Worm (Caenorhabditis elegans) whole organism, L3 larva: Measurements from ENCODE around the gene ipmk-1.

Experiments
- R02D3.7 ChIP-seq: fragments of 150-350 bp; optimal IDR thresholded peaks from 2 replicates; lab custom pipeline; 2014; ENCODE audit warnings: missing biosample characterization, missing genetic modification characterization
- ZK546.5 ChIP-seq: sonication (generic microtip); optimal IDR thresholded peaks from 2 replicates; lab custom pipeline; 2017; ENCODE audit warnings: missing biosample characterization, missing genetic modification characterization
- aly-2 ChIP-seq: fragments of 150-350 bp; optimal IDR thresholded peaks from 2 replicates; lab custom pipeline; 2014; ENCODE audit warnings: missing biosample characterization, missing genetic modification characterization
- ama-1 ChIP-seq: fragments of 150-350 bp; optimal IDR thresholded peaks from 2 replicates; lab custom pipeline; 2018
- ceh-28 ChIP-seq: fragments of 150-350 bp; optimal IDR thresholded peaks from 2 replicates; lab custom pipeline; 2014; ENCODE audit warnings: missing biosample characterization, missing genetic modification reagents, missing genetic modification characterization
- ceh-82 ChIP-seq: fragments of 150-350 bp; optimal IDR thresholded peaks from 2 replicates; lab custom pipeline; 2014; ENCODE audit warnings: missing biosample characterization, missing genetic modification characterization
- ceh-9 ChIP-seq: sonication (generic microtip); optimal IDR thresholded peaks from 2 replicates; lab custom pipeline; 2018; ENCODE audit warnings: missing biosample characterization, missing genetic modification characterization
- daf-12 ChIP-seq: fragments of 150-350 bp; optimal IDR thresholded peaks from 2 replicates; lab custom pipeline; 2014; ENCODE audit warnings: missing biosample characterization, missing genetic modification reagents, missing genetic modification characterization
- egl-27 ChIP-seq: sonication (generic microtip); optimal IDR thresholded peaks from 4 replicates; lab custom pipeline; 2017; ENCODE audit warnings: missing biosample characterization, missing genetic modification reagents, missing genetic modification characterization
- egl-5 ChIP-seq: fragments of 150-350 bp; optimal IDR thresholded peaks from 2 replicates; lab custom pipeline; 2017; ENCODE audit warnings: missing biosample characterization, missing genetic modification reagents, missing genetic modification characterization, inconsistent platforms
- elt-1 ChIP-seq: fragments of 150-350 bp; optimal IDR thresholded peaks from 2 replicates; lab custom pipeline; 2014; ENCODE audit warnings: missing biosample characterization, missing genetic modification characterization
- elt-2 ChIP-seq: sonication (generic microtip); optimal IDR thresholded peaks from 2 replicates; lab custom pipeline; 2016; ENCODE audit warnings: missing genetic modification reagents, mild to moderate bottlenecking, missing genetic modification characterization, missing compliant biosample characterization
- eor-1 ChIP-seq, 2 experiments: fragments of 150-350 bp; optimal IDR thresholded peaks; 2 replicates each; lab custom pipeline; 2014 to 2018; ENCODE audit warnings: missing biosample characterization in 2 of 2, missing genetic modification characterization in 2 of 2
- fkh-10 ChIP-seq: sonication (generic microtip); optimal IDR thresholded peaks from 2 replicates; lab custom pipeline; 2017; ENCODE audit warnings: missing biosample characterization, missing genetic modification reagents, missing genetic modification characterization
- fkh-2 ChIP-seq: fragments of 150-350 bp; optimal IDR thresholded peaks from 2 replicates; lab custom pipeline; 2014; ENCODE audit warnings: missing biosample characterization, missing genetic modification reagents, missing genetic modification characterization
- fos-1 ChIP-seq: fragments of 150-350 bp; optimal IDR thresholded peaks from 2 replicates; lab custom pipeline; 2014; ENCODE audit warnings: missing biosample characterization, missing genetic modification characterization
- hmg-11 ChIP-seq: sonication (generic microtip); optimal IDR thresholded peaks from 2 replicates; lab custom pipeline; 2016; ENCODE audit warnings: missing genetic modification characterization, missing compliant biosample characterization
- jun-1 ChIP-seq: fragments of 150-350 bp; optimal IDR thresholded peaks from 2 replicates; lab custom pipeline; 2014; ENCODE audit warnings: missing biosample characterization, missing genetic modification reagents, missing genetic modification characterization
- lin-15B ChIP-seq: fragments of 150-350 bp; optimal IDR thresholded peaks from 2 replicates; lab custom pipeline; 2014; ENCODE audit warnings: missing biosample characterization, missing genetic modification characterization
- lin-39 ChIP-seq: fragments of 150-350 bp; optimal IDR thresholded peaks from 2 replicates; lab custom pipeline; 2018; ENCODE audit warnings: missing biosample characterization, missing genetic modification reagents, missing genetic modification characterization
- lsy-12 ChIP-seq: sonication (generic microtip); optimal IDR thresholded peaks from 2 replicates; lab custom pipeline; 2016; ENCODE audit warnings: mild to moderate bottlenecking, missing genetic modification characterization, missing compliant biosample characterization
- mdl-1 ChIP-seq: fragments of 150-350 bp; optimal IDR thresholded peaks from 2 replicates; lab custom pipeline; 2014; ENCODE audit warnings: missing biosample characterization, missing genetic modification characterization
- mml-1 ChIP-seq: fragments of 150-350 bp; sonication (generic microtip); optimal IDR thresholded peaks from 3 replicates; lab custom pipeline; 2014; ENCODE audit warnings: missing biosample characterization, missing genetic modification characterization
- nfya-1 ChIP-seq: sonication (generic microtip); optimal IDR thresholded peaks from 2 replicates; lab custom pipeline; 2017; ENCODE audit warnings: missing genetic modification characterization, mild to moderate bottlenecking, missing compliant biosample characterization, antibody characterized with exemption, moderate library complexity; ENCODE audit not compliant: insufficient read depth
- nhr-11 ChIP-seq: fragments of 150-350 bp; optimal IDR thresholded peaks from 2 replicates; lab custom pipeline; 2014; ENCODE audit warnings: missing biosample characterization, missing genetic modification characterization
- nhr-23 ChIP-seq: fragments of 150-350 bp; optimal IDR thresholded peaks from 2 replicates; lab custom pipeline; 2014; ENCODE audit warnings: missing biosample characterization, missing genetic modification reagents, missing genetic modification characterization
- nhr-237 ChIP-seq: fragments of 150-350 bp; optimal IDR thresholded peaks from 2 replicates; lab custom pipeline; 2014; ENCODE audit warnings: missing biosample characterization, missing genetic modification characterization
- nhr-25 ChIP-seq: sonication (generic microtip); optimal IDR thresholded peaks from 2 replicates; lab custom pipeline; 2017; ENCODE audit warnings: missing biosample characterization, missing genetic modification characterization
- nhr-43 ChIP-seq: sonication (generic microtip); optimal IDR thresholded peaks from 2 replicates; lab custom pipeline; 2016; ENCODE audit warnings: mild to moderate bottlenecking, missing genetic modification characterization, missing compliant biosample characterization; ENCODE audit not compliant: poor library complexity, severe bottlenecking
- nhr-67 ChIP-seq: fragments of 150-350 bp; optimal IDR thresholded peaks from 2 replicates; lab custom pipeline; 2014; ENCODE audit warnings: missing biosample characterization, missing genetic modification characterization
- nhr-76 ChIP-seq: fragments of 150-350 bp; sonication (generic microtip); optimal IDR thresholded peaks from 5 replicates; lab custom pipeline; 2014; ENCODE audit warnings: missing biosample characterization, missing genetic modification characterization
- pha-4 ChIP-seq: fragments of 150-350 bp; optimal IDR thresholded peaks from 2 replicates; lab custom pipeline; 2014; ENCODE audit warnings: missing biosample characterization, missing genetic modification reagents, missing genetic modification characterization
- pqm-1 ChIP-seq: fragments of 150-350 bp; optimal IDR thresholded peaks from 2 replicates; lab custom pipeline; 2017; ENCODE audit warnings: missing biosample characterization, missing genetic modification characterization, inconsistent platforms
- sea-2 ChIP-seq: fragments of 150-350 bp; sonication (generic microtip); optimal IDR thresholded peaks from 4 replicates; lab custom pipeline; 2014; ENCODE audit warnings: missing biosample characterization, missing genetic modification reagents, missing genetic modification characterization
- skn-1 ChIP-seq: fragments of 150-350 bp; optimal IDR thresholded peaks from 2 replicates; lab custom pipeline; 2014; ENCODE audit warnings: missing biosample characterization, missing genetic modification characterization
- snpc-4 ChIP-seq: fragments of 150-350 bp; optimal IDR thresholded peaks from 2 replicates; lab custom pipeline; 2014; ENCODE audit warnings: missing biosample characterization, missing genetic modification characterization
- tbx-2 ChIP-seq: sonication (generic microtip); optimal IDR thresholded peaks from 2 replicates; lab custom pipeline; 2016; ENCODE audit warnings: mild to moderate bottlenecking, missing genetic modification characterization, missing compliant biosample characterization
- unc-39 ChIP-seq: sonication (generic microtip); optimal IDR thresholded peaks from 4 replicates; lab custom pipeline; 2017; ENCODE audit warnings: missing biosample characterization, missing genetic modification characterization
- zag-1 ChIP-seq: fragments of 150-350 bp; optimal IDR thresholded peaks from 2 replicates; lab custom pipeline; 2014; ENCODE audit warnings: missing biosample characterization, missing genetic modification characterization
- ztf-11 ChIP-seq: fragments of 150-350 bp; optimal IDR thresholded peaks from 2 replicates; lab custom pipeline; 2014; ENCODE audit warnings: missing biosample characterization, missing genetic modification characterization
- ztf-4 ChIP-seq: fragments of 150-350 bp; optimal IDR thresholded peaks from 2 replicates; lab custom pipeline; 2014; ENCODE audit warnings: missing biosample characterization, missing genetic modification characterization

Gene ipmk-1

ce11 chrIV:12584146-12584545 lies 36.2 kb downstream of the ipmk-1 start:
- no peak for TF ChIP-seq nhr-25 (tag; lab: Kevin White, UChicago)
- peak; percentile 76 for TF ChIP-seq lin-39 (tag; lab: Kevin White, UChicago)
- TF ChIP-seq nfya-1 (tag; lab: Kevin White, UChicago): peak; percentile 32
- TF ChIP-seq fkh-10: peak; percentile 59

DNA sequence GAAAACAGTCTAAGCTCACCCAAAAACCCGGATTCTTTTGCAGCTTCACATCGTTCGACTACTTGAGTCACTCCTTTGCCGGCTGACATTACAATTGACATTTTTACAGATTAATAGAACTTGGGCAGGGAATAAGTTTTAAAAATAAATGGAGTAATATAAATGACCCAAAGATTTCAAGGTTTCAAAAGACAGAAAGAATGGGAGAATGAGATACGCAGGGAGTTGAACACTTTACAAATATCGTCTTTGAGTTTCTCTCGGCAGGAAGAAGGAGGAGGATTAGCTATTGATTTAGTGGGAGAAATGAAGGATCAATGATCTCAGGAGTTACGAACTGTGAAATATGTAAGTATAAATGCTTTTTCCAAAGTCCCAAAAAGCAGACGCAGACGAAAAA lies 38.0 kb downstream of the ipmk-1 start, which contains the start of gene K08E7.8:
Gene K08E7.8 (minus strand): TSS at position 101 of the 400 bp plus-strand sequence.
- no peak for TF ChIP-seq skn-1 (tag; lab: Kevin White, UChicago)
- TF ChIP-seq lin-15B (tag; lab: Kevin White, UChicago): no peak
- TF ChIP-seq lsy-12: no peak
- TF ChIP-seq pqm-1: no peak
- no peak for TF ChIP-seq egl-5 (tag; lab: Kevin White, UChicago)
- TF ChIP-seq daf-12: no peak
- no peak for TF ChIP-seq nhr-76 (tag; lab: Kevin White, UChicago)
- TF ChIP-seq snpc-4: no peak
- TF ChIP-seq fkh-2 (tag; lab: Kevin White, UChicago): no peak
- TF ChIP-seq nhr-237 (tag; lab: Kevin White, UChicago): no peak
- no peak for TF ChIP-seq aly-2 (tag; lab: Kevin White, UChicago)
- TF ChIP-seq lin-39 (tag; lab: Kevin White, UChicago): no peak
- TF ChIP-seq elt-2 (tag; lab: Kevin White, UChicago): no peak
- TF ChIP-seq elt-1 (tag; lab: Kevin White, UChicago): no peak
- no peak for TF ChIP-seq hmg-11 (tag; lab: Kevin White, UChicago)
- TF ChIP-seq mml-1 (tag; lab: Kevin White, UChicago): no peak
- no peak for TF ChIP-seq mdl-1 (tag; lab: Kevin White, UChicago)
- TF ChIP-seq zag-1: no peak
- TF ChIP-seq, all 47 proteins: peak for 0

- TF ChIP-seq nhr-67 (tag; lab: Kevin White, UChicago): no peak
- no peak for TF ChIP-seq snpc-4
- TF ChIP-seq mdl-1 (tag; lab: Kevin White, UChicago): no peak
- no peak for TF ChIP-seq nhr-43
- TF ChIP-seq ztf-11: no peak
- TF ChIP-seq ama-1 (lab: Kevin White, UChicago): no peak
- TF ChIP-seq ZK546.5 (tag; lab: Kevin White, UChicago): no peak
- no peak for TF ChIP-seq eor-1 (tag; optimal IDR thresholded peaks at IDR 0.05; lab: Kevin White, UChicago)
- TF ChIP-seq fos-1: no peak
- TF ChIP-seq unc-39 (tag; lab: Kevin White, UChicago): no peak
- TF ChIP-seq egl-27 (tag; lab: Kevin White, UChicago): no peak
- no peak for TF ChIP-seq ceh-82 (tag; lab: Kevin White, UChicago)
- TF ChIP-seq egl-5 (tag; lab: Kevin White, UChicago): no peak
Observed at ce11 chrIV:12590373-12590772, 42.4 kb downstream of the ipmk-1 start, which contains the start of gene cul-6. Gene cul-6, minus strand, starts transcription at chrIV:12590451.

DNA sequence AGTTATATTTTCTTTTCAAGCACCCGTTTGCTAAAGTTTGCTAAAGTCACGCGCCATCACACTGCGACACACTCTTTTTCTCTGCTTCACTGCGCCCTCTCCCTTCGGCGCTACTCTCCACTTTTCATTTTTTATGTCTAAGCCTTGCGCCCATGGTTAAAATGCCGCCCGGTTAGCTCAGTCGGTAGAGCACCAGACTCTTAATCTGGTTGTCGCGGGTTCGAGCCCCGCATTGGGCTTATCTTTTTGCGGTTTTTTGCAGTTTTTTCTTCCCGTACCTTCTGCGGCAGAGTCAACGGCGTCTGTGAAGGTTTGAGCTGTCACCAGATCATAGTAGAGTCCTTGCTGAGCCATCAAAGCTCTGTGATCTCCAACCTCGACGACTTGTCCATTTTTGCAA lies 46.6 kb downstream of the ipmk-1 start:
- TF ChIP-seq nhr-76 (tag; lab: Kevin White, UChicago) (no peak), lin-15B (tag; lab: Kevin White, UChicago) (peak; percentile 46), nhr-23 (tag; lab: Kevin White, UChicago) (peak; percentile 19), ceh-82 (tag; lab: Kevin White, UChicago) (no peak), nhr-11 (no peak), elt-2 (tag; lab: Kevin White, UChicago) (peak; percentile 62), tbx-2 (tag; lab: Kevin White, UChicago) (peak; percentile 43), lin-39 (tag; lab: Kevin White, UChicago) (peak; percentile 60), nfya-1 (tag; lab: Kevin White, UChicago) (peak; percentile 83), pqm-1 (peak; percentile 26), skn-1 (tag; lab: Kevin White, UChicago) (peak; percentile 7), nhr-25 (tag; lab: Kevin White, UChicago) (peak; percentile 11), snpc-4 (peak; percentile 52), unc-39 (tag; lab: Kevin White, UChicago) (no peak), hmg-11 (tag; lab: Kevin White, UChicago) (peak; percentile 91), R02D3.7 (tag; lab: Kevin White, UChicago) (peak; percentile 31), pha-4 (tag; lab: Kevin White, UChicago) (peak; percentile 73), ZK546.5 (tag; lab: Kevin White, UChicago) (no peak), ceh-28 (tag; lab: Kevin White, UChicago) (no peak), ztf-4 (no peak), fkh-2 (tag; lab: Kevin White, UChicago) (no peak), ceh-9 (tag; lab: Kevin White, UChicago) (no peak), nhr-237 (tag; lab: Kevin White, UChicago) (no peak), egl-27 (tag; lab: Kevin White, UChicago) (peak; percentile 6), lsy-12 (peak; percentile 53), sea-2 (no peak), jun-1 (peak; percentile 40)
